Worm (Caenorhabditis elegans): ENCODE results near the gene F21A3.3.

The F21A3.3 gene

DNA sequence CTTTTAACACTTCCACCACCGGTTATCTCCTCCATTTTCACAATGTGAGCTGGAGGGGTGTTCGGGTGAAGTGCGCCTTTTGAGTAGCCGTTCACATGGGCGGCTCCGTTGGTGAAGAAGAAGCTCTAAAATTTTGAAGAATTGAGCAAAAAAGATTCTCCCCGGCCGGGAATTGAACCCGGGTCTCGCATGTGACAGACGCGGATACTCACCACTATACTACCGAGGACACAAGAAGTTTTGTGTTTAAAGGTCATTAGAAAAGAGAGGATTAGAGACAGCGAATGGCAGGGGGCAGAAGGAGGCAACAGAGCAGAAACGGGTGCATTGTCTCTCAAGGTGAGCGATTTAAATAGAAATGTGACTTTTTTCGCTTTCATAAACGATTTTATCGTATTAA, 34.1 kb downstream of the F21A3.3 start (continued):
- TF ChIP-seq nhr-120 (GFP tag; IDR thresholded peaks at IDR 0.05) (no peak), C17E4.6 (GFP tag; IDR thresholded peaks at IDR 0.05) (peak; percentile 30; the same call in 1 of the 2 replicates), nhr-179 (tag; optimal IDR thresholded peaks at IDR 0.05) (peak; percentile 44), Y53G8AR.9 (GFP tag; conservative IDR thresholded peaks at IDR 0.05) (no peak), pbrm-1 (GFP tag; IDR thresholded peaks at IDR 0.05) (peak; percentile 62), K12H6.12 (tag; optimal IDR thresholded peaks at IDR 0.05) (no peak), F55B11.4 (tag; optimal IDR thresholded peaks at IDR 0.05; ENCODE audit: borderline replicate concordance, insufficient read depth) (no peak), gei-17 (GFP tag; optimal IDR thresholded peaks at IDR 0.05) (no peak), ztf-18 (tag; optimal IDR thresholded peaks at IDR 0.05) (peak; percentile 57), fkh-3 (tag; optimal IDR thresholded peaks at IDR 0.05) (no peak), F33H1.4 (GFP tag; IDR thresholded peaks at IDR 0.05) (peak; percentile 30; the same call in 1 of the 2 replicates), nfya-2 (GFP tag; IDR thresholded peaks at IDR 0.05) (no peak), lin-35 (GFP tag; optimal IDR thresholded peaks at IDR 0.05) (peak in 1 of 3 experiments; percentile 54), madf-8 (GFP tag; conservative IDR thresholded peaks at IDR 0.05) (no peak), atf-7 (tag; optimal IDR thresholded peaks at IDR 0.05) (peak; percentile 24), ztf-26 (tag; optimal IDR thresholded peaks at IDR 0.05) (peak; percentile 39), Y67H2A.10 (GFP tag; conservative IDR thresholded peaks at IDR 0.05) (no peak), ceh-100 (GFP tag; IDR thresholded peaks at IDR 0.05) (0 out of 2 replicates have a peak, but pooled peaks have one; percentile 34), hlh-26 (GFP tag; conservative IDR thresholded peaks at IDR 0.05) (no peak), zfh-2 (GFP tag; conservative IDR thresholded peaks at IDR 0.05) (peak; percentile 25; the same call in 1 of the 2 replicates), lsy-27 (tag; optimal IDR thresholded peaks at IDR 0.05; ENCODE audit: borderline replicate concordance, insufficient read depth) (no peak), sea-2 (GFP tag; IDR thresholded peaks at IDR 0.05) (no peak), aptf-3 (GFP tag; IDR thresholded peaks at IDR 0.05) (no peak), F49E8.2 (tag; optimal IDR thresholded peaks at IDR 0.05; ENCODE audit: insufficient read depth) (peak; percentile 19), ccch-3 (GFP tag; optimal IDR thresholded peaks at IDR 0.05) (no peak), ceh-79 (tag; optimal IDR thresholded peaks at IDR 0.05) (no peak), mcd-1 (GFP tag; IDR thresholded peaks at IDR 0.05) (peak; percentile 63), cebp-1 (GFP tag; IDR thresholded peaks at IDR 0.05) (0 out of 2 replicates have a peak, but pooled peaks have one; percentile 20), cebp-1 (tag; optimal IDR thresholded peaks at IDR 0.05) (peak; percentile 62), mes-4 (tag; optimal IDR thresholded peaks at IDR 0.05) (peak; percentile 32), dox-1 (GFP tag; IDR thresholded peaks at IDR 0.05) (peak; percentile 63), nhr-80 (tag; optimal IDR thresholded peaks at IDR 0.05) (peak; percentile 9), let-526 (GFP tag; IDR thresholded peaks at IDR 0.05) (0 out of 2 replicates have a peak, but pooled peaks have one; percentile 15), attf-3 (GFP tag; conservative IDR thresholded peaks at IDR 0.05) (peak; percentile 63), lin-40 (tag; optimal IDR thresholded peaks at IDR 0.05) (peak; percentile 47), him-1 (tag; optimal IDR thresholded peaks at IDR 0.05) (peak; percentile 71), chd-7 (tag; optimal IDR thresholded peaks at IDR 0.05) (peak; percentile 60), hrde-1 (tag; optimal IDR thresholded peaks at IDR 0.05; ENCODE audit: borderline replicate concordance) (peak; percentile 7), zim-3 (tag; optimal IDR thresholded peaks at IDR 0.05) (peak; percentile 72), unc-130 (GFP tag; optimal IDR thresholded peaks at IDR 0.05) (peak; percentile 24), lin-54 (GFP tag; optimal IDR thresholded peaks at IDR 0.05) (peak; percentile 42), athp-1 (tag; optimal IDR thresholded peaks at IDR 0.05) (peak; percentile 27), rec-8 (tag; optimal IDR thresholded peaks at IDR 0.05) (peak; percentile 36 to 56), ztf-6 (GFP tag; IDR thresholded peaks at IDR 0.05) (0 out of 2 replicates have a peak, but pooled peaks have one; percentile 71), dpl-1 (GFP tag; optimal IDR thresholded peaks at IDR 0.05) (no peak), hmg-1.2 (GFP tag; IDR thresholded peaks at IDR 0.05) (peak; percentile 81), cebp-2 (GFP tag; IDR thresholded peaks at IDR 0.05) (0 out of 2 replicates have a peak, but pooled peaks have one; percentile 74), F22D6.2 (tag; optimal IDR thresholded peaks at IDR 0.05) (no peak)

Measured in whole organism, young adult.